Worm (Caenorhabditis elegans) whole organism, young adult: ENCODE measurements around the gene K07C11.7.

Experiments used
- B0035.1 ChIP-seq: sonication (generic microtip); optimal IDR thresholded peaks from 2 replicates; lab custom pipeline; 2016; ENCODE audit warnings: missing genetic modification characterization, mild to moderate bottlenecking, missing compliant biosample characterization, missing genotype, missing genetic modification reagents
- F22D6.2 ChIP-seq: sonication (generic microtip); optimal IDR thresholded peaks from 2 replicates; lab custom pipeline; 2016; ENCODE audit warnings: mild to moderate bottlenecking, missing genetic modification characterization, missing compliant biosample characterization
- F33H1.4 ChIP-seq: fragments of 200-800 bp; sonication (Bioruptor generic); IDR thresholded peaks from 2 replicates; pipeline ENCODE4 v1.3.6; 2022; ENCODE audit warnings: missing genetic modification reagents, missing genetic modification characterization, missing compliant biosample characterization
- F57C9.4 ChIP-seq: sonication (generic microtip); optimal IDR thresholded peaks from 2 replicates; lab custom pipeline; 2017; ENCODE audit warnings: mild to moderate bottlenecking, missing genetic modification characterization, missing compliant biosample characterization
- K12H6.12 ChIP-seq: fragments of 200-800 bp; sonication (Bioruptor generic); optimal IDR thresholded peaks from 2 replicates; lab custom pipeline; 2018; ENCODE audit warnings: mild to moderate bottlenecking, missing genetic modification characterization, missing compliant biosample characterization
- Y53G8AR.9 ChIP-seq: fragments of 200-800 bp; sonication (Bioruptor generic); conservative IDR thresholded peaks from 2 replicates; pipeline ENCODE4 v1.3.6; 2022; ENCODE audit warnings: missing genetic modification reagents, missing genetic modification characterization, missing compliant biosample characterization
- Y56A3A.18 ChIP-seq: fragments of 200-800 bp; sonication (Bioruptor generic); IDR thresholded peaks from 2 replicates; pipeline ENCODE4 v1.3.6; 2022; ENCODE audit warnings: missing genetic modification reagents, missing genetic modification characterization, missing compliant biosample characterization
- akir-1 ChIP-seq: fragments of 200-800 bp; sonication (Bioruptor generic); optimal IDR thresholded peaks from 2 replicates; lab custom pipeline; 2018; ENCODE audit warnings: mild to moderate bottlenecking, missing genetic modification characterization, moderate library complexity, missing compliant biosample characterization
- aptf-2 ChIP-seq: fragments of 200-800 bp; sonication (Bioruptor generic); conservative IDR thresholded peaks from 2 replicates; pipeline ENCODE4 v1.3.6; 2022; ENCODE audit warnings: missing genetic modification reagents, missing genetic modification characterization, missing compliant biosample characterization
- attf-6 ChIP-seq: fragments of 200-800 bp; sonication (Bioruptor generic); IDR thresholded peaks from 2 replicates; pipeline ENCODE4 v1.3.6; 2022; ENCODE audit warnings: missing genetic modification reagents, missing genetic modification characterization, missing compliant biosample characterization
- cebp-2 ChIP-seq: fragments of 200-800 bp; sonication (Bioruptor generic); IDR thresholded peaks from 2 replicates; pipeline ENCODE4 v1.3.6; 2022; ENCODE audit warnings: missing genetic modification characterization, missing compliant biosample characterization
- ceh-79 ChIP-seq: sonication (generic microtip); optimal IDR thresholded peaks from 2 replicates; lab custom pipeline; 2017; ENCODE audit warnings: mild to moderate bottlenecking, missing genetic modification characterization, missing compliant biosample characterization
- chd-7 ChIP-seq: sonication (generic microtip); optimal IDR thresholded peaks from 2 replicates; lab custom pipeline; 2016; ENCODE audit warnings: mild to moderate bottlenecking, missing genetic modification characterization, moderate library complexity, missing compliant biosample characterization
- dox-1 ChIP-seq: fragments of 200-800 bp; sonication (Bioruptor generic); IDR thresholded peaks from 2 replicates; pipeline ENCODE4 v1.3.6; 2022; ENCODE audit warnings: missing genetic modification reagents, missing genetic modification characterization, missing compliant biosample characterization
- dpff-1 ChIP-seq: sonication (generic microtip); optimal IDR thresholded peaks from 2 replicates; lab custom pipeline; 2017; ENCODE audit warnings: mild to moderate bottlenecking, missing genetic modification characterization, missing compliant biosample characterization
- dpl-1 ChIP-seq: fragments of 150-350 bp; optimal IDR thresholded peaks from 2 replicates; lab custom pipeline; 2014; ENCODE audit warnings: missing biosample characterization, missing genetic modification reagents, missing genetic modification characterization
- egl-44 ChIP-seq: fragments of 200-800 bp; sonication (Bioruptor generic); IDR thresholded peaks from 2 replicates; pipeline ENCODE4 v1.3.6; 2022; ENCODE audit warnings: missing genetic modification reagents, missing genetic modification characterization, missing compliant biosample characterization
- him-1 ChIP-seq: sonication (generic microtip); optimal IDR thresholded peaks from 2 replicates; lab custom pipeline; 2016; ENCODE audit warnings: missing genotype, missing genetic modification reagents, missing genetic modification characterization, missing compliant biosample characterization
- hlh-12 ChIP-seq: sonication (generic microtip); optimal IDR thresholded peaks from 2 replicates; lab custom pipeline; 2016; ENCODE audit warnings: missing genetic modification characterization, missing compliant biosample characterization
- hlh-26 ChIP-seq: fragments of 200-800 bp; sonication (Bioruptor generic); conservative IDR thresholded peaks from 2 replicates; pipeline ENCODE4 v1.3.6; 2022; ENCODE audit warnings: missing genetic modification reagents, missing genetic modification characterization, missing compliant biosample characterization
- hmg-20 ChIP-seq: fragments of 200-800 bp; sonication (Bioruptor generic); IDR thresholded peaks from 2 replicates; pipeline ENCODE4 v1.3.6; 2022; ENCODE audit warnings: missing genetic modification reagents, missing genetic modification characterization, missing compliant biosample characterization
- lag-1 ChIP-seq: fragments of 200-800 bp; sonication (Bioruptor generic); IDR thresholded peaks from 2 replicates; pipeline ENCODE4 v1.3.6; 2022; ENCODE audit warnings: missing genetic modification reagents, missing genetic modification characterization, missing compliant biosample characterization
- lin-40 ChIP-seq: sonication (generic microtip); optimal IDR thresholded peaks from 2 replicates; lab custom pipeline; 2016; ENCODE audit warnings: missing genetic modification characterization, mild to moderate bottlenecking, missing compliant biosample characterization, missing genotype, missing genetic modification reagents
- lsl-1 ChIP-seq: fragments of 200-800 bp; sonication (Bioruptor generic); optimal IDR thresholded peaks from 2 replicates; lab custom pipeline; 2018; ENCODE audit warnings: mild to moderate bottlenecking, missing genetic modification characterization, moderate library complexity, missing compliant biosample characterization
- lsy-27 ChIP-seq: sonication (generic microtip); optimal IDR thresholded peaks from 2 replicates; lab custom pipeline; 2017; ENCODE audit warnings: missing genetic modification characterization, mild to moderate bottlenecking, missing compliant biosample characterization, antibody characterized with exemption, missing genotype, borderline replicate concordance; ENCODE audit not compliant: insufficient read depth
- madf-3 ChIP-seq: fragments of 200-800 bp; sonication (Bioruptor generic); IDR thresholded peaks from 2 replicates; pipeline ENCODE4 v1.3.6; 2022; ENCODE audit warnings: missing genetic modification reagents, missing genetic modification characterization, missing compliant biosample characterization
- mel-28 ChIP-seq: sonication (generic microtip); optimal IDR thresholded peaks from 2 replicates; lab custom pipeline; 2016; ENCODE audit warnings: borderline replicate concordance, mild to moderate bottlenecking, missing genetic modification characterization, missing compliant biosample characterization
- nfyb-1 ChIP-seq: fragments of 200-800 bp; sonication (Bioruptor generic); IDR thresholded peaks from 2 replicates; pipeline ENCODE4 v1.3.6; 2022; ENCODE audit warnings: missing genetic modification reagents, missing genetic modification characterization, missing compliant biosample characterization
- nhr-179 ChIP-seq: sonication (generic microtip); optimal IDR thresholded peaks from 2 replicates; lab custom pipeline; 2016; ENCODE audit warnings: mild to moderate bottlenecking, missing genetic modification characterization, missing compliant biosample characterization
- rec-8 ChIP-seq, 2 experiments: sonication (generic microtip); optimal IDR thresholded peaks; 2 replicates each; lab custom pipeline; 2016; ENCODE audit warnings: mild to moderate bottlenecking in 2 of 2, missing genetic modification characterization in 2 of 2, missing genetic modification reagents in 2 of 2, missing genotype in 2 of 2, missing biosample characterization in 1 of 2, missing compliant biosample characterization in 1 of 2, moderate library complexity in 1 of 2
- repo-1 ChIP-seq: sonication (generic microtip); optimal IDR thresholded peaks from 2 replicates; lab custom pipeline; 2017; ENCODE audit warnings: mild to moderate bottlenecking, missing genetic modification characterization, missing compliant biosample characterization
- rpc-1 ChIP-seq, 2 experiments: fragments of 150-350 bp in 1 of 2; sonication (generic microtip) in 1 of 2; optimal IDR thresholded peaks; 2 replicates each; lab custom pipeline; 2014 to 2018; ENCODE audit warnings: missing biosample characterization in 1 of 2, missing genetic modification characterization in 1 of 2, missing genetic modification reagents in 1 of 2, missing genotype in 1 of 2
- sdz-38 ChIP-seq: sonication (generic microtip); optimal IDR thresholded peaks from 2 replicates; lab custom pipeline; 2016; ENCODE audit warnings: missing genotype, missing genetic modification characterization, missing compliant biosample characterization
- sea-2 ChIP-seq: fragments of 200-800 bp; sonication (Bioruptor generic); IDR thresholded peaks from 2 replicates; pipeline ENCODE4 v1.3.6; 2022; ENCODE audit warnings: missing genetic modification characterization, missing compliant biosample characterization
- snpc-1.1 ChIP-seq: sonication (generic microtip); optimal IDR thresholded peaks from 2 replicates; lab custom pipeline; 2017; ENCODE audit warnings: missing genetic modification characterization, mild to moderate bottlenecking, missing compliant biosample characterization, antibody characterized with exemption, moderate library complexity, missing genotype, missing genetic modification reagents; ENCODE audit not compliant: insufficient read depth
- snpc-4 ChIP-seq, 5 experiments: fragments of 150-350 bp in 1 of 5; sonication (generic microtip) in 4 of 5; optimal IDR thresholded peaks; 2 replicates each; lab custom pipeline; 2014 to 2018; ENCODE audit warnings: missing genetic modification characterization in 5 of 5, missing biosample characterization in 3 of 5, antibody characterized with exemption in 2 of 5, mild to moderate bottlenecking in 2 of 5, missing compliant biosample characterization in 2 of 5, missing genotype in 2 of 5, moderate library complexity in 2 of 5, missing genetic modification reagents in 1 of 5
- tlf-1 ChIP-seq: fragments of 200-800 bp; sonication (Bioruptor generic); optimal IDR thresholded peaks from 2 replicates; lab custom pipeline; 2018; ENCODE audit warnings: mild to moderate bottlenecking, missing genetic modification characterization, missing compliant biosample characterization
- xnd-1 ChIP-seq: sonication (generic microtip); optimal IDR thresholded peaks from 2 replicates; lab custom pipeline; 2016; ENCODE audit warnings: missing genotype, missing genetic modification reagents, missing genetic modification characterization, missing compliant biosample characterization
- ztf-18 ChIP-seq: sonication (generic microtip); optimal IDR thresholded peaks from 2 replicates; lab custom pipeline; 2016; ENCODE audit warnings: missing genotype, mild to moderate bottlenecking, missing genetic modification characterization, missing compliant biosample characterization

K07C11.7 gene

ce11 chrV:8253946-8254345 is 40.2 kb upstream of the K07C11.7 start:
- no peak for TF ChIP-seq nfyb-1 (GFP tag; lab: Robert Waterston, UW)
- no peak for TF ChIP-seq cebp-2 (GFP tag; lab: Robert Waterston, UW)
- TF ChIP-seq lsy-27 (tag; lab: Kevin White, UChicago) = no peak
- TF ChIP-seq egl-44 (GFP tag; lab: Robert Waterston, UW) = no peak
- no peak for TF ChIP-seq him-1 (tag; lab: Kevin White, UChicago)
- TF ChIP-seq ceh-79 (tag; lab: Kevin White, UChicago) = no peak
- no peak for TF ChIP-seq nhr-179 (tag; lab: Kevin White, UChicago)
- no peak for TF ChIP-seq lag-1
- no peak for TF ChIP-seq sea-2 (GFP tag; lab: Robert Waterston, UW)
- TF ChIP-seq B0035.1 = no peak
- no peak for TF ChIP-seq sdz-38 (tag; lab: Kevin White, UChicago)
- TF ChIP-seq attf-6 (GFP tag; lab: Robert Waterston, UW) = no peak
- no peak for TF ChIP-seq mel-28
- no peak for TF ChIP-seq aptf-2

- TF ChIP-seq repo-1 (tag; lab: Kevin White, UChicago) (no peak), chd-7 (no peak), rpc-1 (optimal IDR thresholded peaks at IDR 0.05; lab: Kevin White, UChicago) (no peak), rpc-1 (tag; optimal IDR thresholded peaks at IDR 0.05; lab: Kevin White, UChicago) (no peak), dpl-1 (GFP tag; lab: Kevin White, UChicago) (no peak), ztf-18 (no peak), xnd-1 (no peak), akir-1 (no peak)
Measured at ce11 chrV:8252532-8252931, 38.8 kb upstream of the K07C11.7 start.

- TF ChIP-seq lsl-1 (GFP tag; lab: Kevin White, UChicago) (no peak), snpc-4 (GFP tag; optimal IDR thresholded peaks at IDR 0.05; lab: Kevin White, UChicago) (no peak), snpc-4 (tag; optimal IDR thresholded peaks at IDR 0.05; lab: Kevin White, UChicago) (no peak), K12H6.12 (no peak), hmg-20 (GFP tag; lab: Robert Waterston, UW) (no peak), hlh-26 (no peak), madf-3 (no peak), rec-8 (tag; optimal IDR thresholded peaks at IDR 0.05; lab: Kevin White, UChicago) (no peak), hlh-12 (tag; lab: Kevin White, UChicago) (no peak), lin-40 (no peak), F33H1.4 (GFP tag; lab: Robert Waterston, UW) (no peak), tlf-1 (no peak), F22D6.2 (no peak), Y53G8AR.9 (GFP tag; lab: Robert Waterston, UW) (no peak), snpc-1.1 (tag; lab: Kevin White, UChicago) (no peak), F57C9.4 (tag; lab: Kevin White, UChicago) (no peak), ceh-79 (tag; lab: Kevin White, UChicago) (no peak), dpff-1 (no peak), dox-1 (no peak), Y56A3A.18 (GFP tag; lab: Robert Waterston, UW) (no peak)
- TF ChIP-seq, all 124 proteins: peak for 0
Measured at ce11 chrV:8251075-8251474, 37.3 kb upstream of the K07C11.7 start.
